Fruit fly (Drosophila melanogaster): ENCODE results near the gene Gk1.

The Gk1 gene

DNA sequence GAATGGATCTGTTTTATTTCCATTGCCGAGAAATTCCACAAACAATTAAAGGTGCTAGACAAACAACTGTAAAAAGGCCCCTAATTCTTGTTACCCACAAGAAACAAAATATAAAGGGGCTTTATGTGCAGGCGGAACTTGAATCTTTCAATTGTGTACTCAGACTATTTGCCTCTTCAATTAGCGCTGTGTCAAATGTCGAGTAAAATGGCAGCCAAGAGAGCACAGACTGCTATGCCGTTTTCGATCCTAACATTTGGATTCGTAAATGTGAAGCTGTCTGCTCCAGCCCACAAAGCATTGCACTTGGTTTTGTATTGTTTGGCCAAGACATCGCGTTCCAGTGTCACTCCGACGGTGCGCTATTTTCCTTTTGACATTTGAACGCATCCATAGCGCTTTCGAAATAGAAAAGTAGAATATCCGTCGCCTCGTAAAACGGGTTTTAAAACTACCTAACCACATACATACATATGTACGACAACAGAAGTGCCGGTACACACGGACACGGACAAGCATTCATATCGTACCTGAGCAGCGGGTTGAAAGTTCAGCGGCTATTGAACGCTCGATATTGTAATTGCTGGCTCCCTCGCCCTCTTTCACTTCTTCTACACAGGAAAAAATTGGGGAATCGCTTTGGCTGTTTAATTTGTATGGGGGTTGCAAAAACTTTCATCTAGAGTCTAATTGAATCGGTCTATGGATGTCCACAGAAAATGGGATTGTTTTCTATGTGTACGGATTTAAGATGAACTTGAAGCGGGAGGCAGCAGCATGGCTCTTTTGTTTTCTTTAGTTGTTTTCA is 39.5 kb downstream of the Gk1 start:
- no peak for TF ChIP-seq noc (tag; optimal IDR thresholded peaks at IDR 0.05)

DNA sequence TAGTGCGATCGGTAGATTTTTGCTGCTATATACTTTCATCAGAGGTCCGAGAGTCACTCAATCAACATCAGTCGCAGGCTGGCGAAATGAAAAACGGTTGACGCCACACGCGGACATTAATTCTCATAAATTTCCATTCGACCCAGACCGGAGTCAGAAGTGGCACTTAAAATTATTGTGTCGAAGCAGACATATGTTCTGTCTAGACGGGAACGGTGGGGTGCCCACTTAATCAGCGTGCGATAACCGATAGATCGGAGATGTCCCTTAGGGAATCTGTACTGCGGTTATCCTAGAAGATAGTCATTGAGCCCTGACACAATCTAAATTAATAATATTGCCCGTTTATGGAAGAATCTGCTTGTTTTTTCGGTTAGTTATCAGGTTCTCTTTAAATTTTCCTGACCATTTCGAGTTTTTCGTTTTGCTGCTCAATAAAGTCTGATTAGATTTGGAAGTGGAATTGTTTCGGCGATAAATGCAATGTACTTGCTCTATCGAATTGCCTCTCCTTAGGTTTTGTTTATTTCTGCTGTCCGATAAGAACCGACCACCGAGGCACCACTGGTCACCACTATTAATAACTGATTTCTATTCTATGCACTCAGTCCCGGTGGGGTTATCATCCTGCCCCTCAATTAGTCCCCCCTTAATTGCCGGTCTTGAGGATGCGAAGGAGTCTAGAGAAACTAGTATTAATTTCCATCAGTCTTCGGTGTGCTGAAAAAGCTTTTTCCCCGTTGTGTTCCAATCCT is 43.6 kb downstream of the Gk1 start:
- no peak for TF ChIP-seq noc (tag; optimal IDR thresholded peaks at IDR 0.05)

DNA sequence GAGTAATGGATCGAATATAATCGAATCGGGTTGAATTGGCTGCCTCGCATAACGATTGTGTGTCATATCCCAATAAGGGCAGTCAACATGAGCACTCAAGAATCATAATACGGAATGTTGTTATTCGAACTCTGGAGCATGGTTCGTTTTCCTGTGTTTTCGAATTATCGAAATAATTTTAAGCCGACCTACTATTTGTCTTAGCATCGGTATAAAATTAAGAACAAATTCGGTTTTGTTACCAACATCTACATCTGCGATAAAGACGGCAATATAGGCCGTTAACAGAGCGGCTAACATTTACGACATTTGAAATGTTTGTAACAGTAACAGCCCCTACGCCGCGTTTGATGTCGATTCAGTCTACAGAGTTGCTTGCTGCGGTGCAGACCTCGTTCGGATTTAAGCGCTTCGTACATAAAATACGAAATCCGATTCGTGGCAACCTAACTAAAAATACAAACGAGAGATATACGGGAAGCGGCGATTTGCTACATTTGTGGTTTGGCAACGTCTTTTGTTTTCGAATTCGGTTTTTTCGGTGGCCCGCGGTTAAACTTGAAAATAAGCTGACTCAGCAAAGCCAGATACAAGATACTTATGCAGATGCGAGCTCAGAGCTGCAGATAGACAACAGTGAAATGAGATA is 45.1 kb downstream of the Gk1 start:
- peak; percentile 32 for TF ChIP-seq noc (tag; optimal IDR thresholded peaks at IDR 0.05)

DNA sequence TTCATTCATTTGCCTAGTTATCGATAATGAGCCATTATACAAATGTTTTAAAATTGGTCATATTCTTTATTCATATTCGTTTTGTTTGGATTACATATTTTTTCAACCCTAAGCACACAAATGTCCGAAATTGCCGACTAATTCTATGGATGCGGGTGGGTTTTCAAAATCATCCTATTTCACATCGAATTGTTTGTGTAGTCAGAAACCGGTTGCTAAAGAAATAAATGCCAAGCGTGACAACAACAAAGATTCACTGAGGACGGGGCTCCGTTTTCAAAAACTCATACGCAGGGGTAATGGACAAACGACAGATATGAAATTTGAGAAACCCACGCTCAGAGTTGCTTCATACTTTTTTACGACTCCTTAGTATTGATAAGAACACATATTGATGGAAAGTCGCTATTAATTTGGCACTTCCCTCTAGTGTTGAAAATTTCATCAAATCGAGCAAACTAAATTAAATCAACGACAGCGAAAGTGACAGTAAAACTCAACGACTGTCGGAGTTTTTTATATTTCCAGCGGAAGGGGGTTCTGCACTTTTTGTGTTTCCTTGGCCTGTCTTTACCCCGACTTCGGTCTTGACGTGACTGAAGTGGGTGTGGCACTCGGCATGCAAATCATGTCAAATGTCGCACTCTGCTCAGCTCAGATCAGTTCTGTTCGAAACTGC is 46.1 kb downstream of the Gk1 start:
- no peak for TF ChIP-seq noc (tag; optimal IDR thresholded peaks at IDR 0.05)

DNA sequence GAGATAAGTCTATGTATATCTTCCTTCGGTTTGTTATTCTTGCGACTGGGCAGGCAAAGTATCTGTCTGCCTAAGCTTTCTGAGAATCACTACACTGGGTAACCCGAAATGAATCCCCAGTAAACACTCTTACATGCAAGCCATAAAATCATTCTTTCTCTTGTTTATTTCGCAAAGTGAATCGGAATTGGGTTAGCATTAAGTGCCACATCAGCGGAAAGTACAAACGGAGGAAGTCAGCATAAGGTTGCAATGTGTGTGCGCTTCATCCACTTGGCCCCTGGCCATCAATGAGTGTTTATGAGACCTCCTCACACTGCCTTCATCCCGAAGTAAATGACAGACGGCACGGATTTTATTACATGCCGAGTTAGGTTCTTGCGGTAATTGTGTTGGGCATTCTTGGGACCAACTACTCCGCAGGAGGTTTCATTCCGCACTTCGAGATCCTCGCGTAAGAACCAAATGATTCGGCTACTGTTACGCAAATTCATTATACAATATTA is 47.9 kb downstream of the Gk1 start:
- no peak for TF ChIP-seq noc (tag; optimal IDR thresholded peaks at IDR 0.05)

DNA sequence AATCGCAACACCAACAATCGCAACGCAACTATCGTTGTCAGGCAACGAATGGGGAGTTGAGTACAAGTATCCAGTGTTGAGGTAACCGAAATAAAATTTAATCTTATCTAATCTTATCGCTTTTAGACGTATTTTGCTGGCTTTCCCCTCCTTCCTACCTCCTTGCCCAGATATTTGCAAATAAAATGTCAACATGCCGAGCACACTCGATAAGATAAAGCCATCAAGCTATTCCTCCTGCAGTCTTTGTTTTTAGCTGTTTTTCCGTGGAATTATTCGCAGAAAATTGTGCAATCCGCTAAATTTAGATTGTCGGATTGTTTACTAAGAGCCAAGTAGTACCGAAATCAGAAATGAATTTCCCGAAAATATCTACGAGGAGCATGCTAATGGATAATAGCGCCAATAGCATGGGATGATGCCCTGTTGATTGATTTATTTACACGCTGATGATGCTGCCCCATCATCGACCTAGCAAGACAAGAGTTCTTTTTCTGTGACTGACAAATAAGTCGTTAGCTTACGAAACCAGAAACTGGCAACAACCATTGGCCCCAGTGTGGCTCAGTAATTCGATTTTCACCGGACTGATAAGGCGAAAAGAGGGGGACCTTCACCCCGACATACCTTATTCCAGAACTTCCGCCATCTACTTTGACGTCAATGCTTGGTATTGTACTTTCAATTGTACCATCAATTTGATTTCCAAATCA is 48.9 kb downstream of the Gk1 start:
- peak; percentile 70 for TF ChIP-seq noc (tag; optimal IDR thresholded peaks at IDR 0.05)

DNA sequence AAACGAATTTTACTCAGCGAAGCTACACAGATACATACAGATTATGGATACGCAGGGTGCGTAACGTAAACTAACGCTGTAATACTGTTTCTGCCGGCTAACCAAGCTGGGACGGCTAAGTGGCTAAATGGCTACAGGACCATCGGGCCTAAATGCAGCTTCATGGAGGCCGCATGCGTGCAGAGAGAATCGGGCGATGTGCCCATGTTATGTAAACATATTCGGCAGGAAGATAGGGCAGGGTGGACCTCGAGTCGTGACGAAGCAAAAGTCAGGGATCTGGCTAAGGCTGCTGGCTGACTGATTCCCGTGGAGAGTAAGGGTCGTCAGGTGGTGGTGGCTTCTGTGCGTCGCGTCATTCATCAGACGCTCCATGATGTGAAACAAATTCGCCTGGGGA is 52.0 kb downstream of the Gk1 start:
- TF ChIP-seq noc (tag; optimal IDR thresholded peaks at IDR 0.05) = no peak

DNA sequence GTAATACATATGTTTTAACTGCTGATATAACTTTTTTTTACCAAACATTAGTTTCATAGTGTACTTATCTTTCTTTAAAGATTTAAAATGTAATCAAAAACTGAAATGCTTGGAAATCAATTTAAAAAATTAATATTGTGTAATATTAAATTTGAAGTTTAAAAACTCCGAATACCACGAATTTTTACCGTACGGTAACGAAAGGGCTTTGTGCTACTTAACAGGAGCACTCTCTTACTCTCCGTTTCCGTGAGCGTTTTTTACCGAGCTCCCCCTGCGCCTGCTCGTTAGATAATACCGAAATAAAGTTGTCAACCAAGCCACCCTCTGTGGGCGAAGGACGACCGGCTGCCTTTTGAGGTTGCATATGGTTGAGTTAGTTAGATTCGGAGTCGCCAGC is 53.2 kb downstream of the Gk1 start, which contains the start of the genes Dic61B and p130CAS:
TSS of gene Dic61B (minus strand) at position 101 of the 400 bp plus-strand sequence.
TSS of gene p130CAS (plus strand) at position 396 of the 400 bp plus-strand sequence.
- TF ChIP-seq noc (tag; optimal IDR thresholded peaks at IDR 0.05) = no peak

All from whole organism, larva.